Fruit fly (Drosophila melanogaster) whole organism, embryonic: ENCODE data around the gene red.

Experiments used
- Blimp-1 ChIP-seq: fragments of 200-800 bp; sonication (Bioruptor generic); optimal IDR thresholded peaks from 3 replicates; lab custom pipeline; 2018; ENCODE audit warnings: missing biosample characterization, missing genetic modification characterization, mild to moderate bottlenecking, moderate library complexity, missing genetic modification reagents
- CG10147 ChIP-seq: fragments of 200-800 bp; sonication (Bioruptor generic); optimal IDR thresholded peaks from 2 replicates; lab custom pipeline; 2019; ENCODE audit warnings: missing biosample characterization, mild to moderate bottlenecking, missing genetic modification characterization, moderate library complexity
- CG10267 ChIP-seq: fragments of 200-800 bp; sonication (Bioruptor generic); optimal IDR thresholded peaks from 2 replicates; lab custom pipeline; 2018; ENCODE audit warnings: missing biosample characterization, mild to moderate bottlenecking, missing genetic modification characterization, moderate library complexity
- CG13296 ChIP-seq: fragments of 200-800 bp; sonication (Bioruptor generic); optimal IDR thresholded peaks from 3 replicates; lab custom pipeline; 2018; ENCODE audit warnings: missing biosample characterization, mild to moderate bottlenecking, missing genetic modification characterization
- CG13775 ChIP-seq: fragments of 200-800 bp; sonication (Bioruptor generic); optimal IDR thresholded peaks from 3 replicates; lab custom pipeline; 2017; ENCODE audit warnings: missing biosample characterization, mild to moderate bottlenecking, missing genetic modification characterization
- CG14441 ChIP-seq: fragments of 200-800 bp; sonication (Bioruptor generic); IDR thresholded peaks from 2 replicates; pipeline ENCODE4 v1.3.6; 2022; ENCODE audit warnings: missing biosample characterization, missing genetic modification characterization
- CG14667 ChIP-seq: fragments of 200-800 bp; sonication (Bioruptor generic); IDR thresholded peaks from 2 replicates; pipeline ENCODE4 v1.3.6; 2022; ENCODE audit warnings: missing biosample characterization, missing genetic modification characterization
- CG14860 ChIP-seq: fragments of 200-800 bp; sonication (Bioruptor generic); IDR thresholded peaks from 3 replicates; pipeline ENCODE4 v1.3.6; 2022; ENCODE audit warnings: missing biosample characterization, missing genetic modification characterization; ENCODE audit not compliant: partially characterized antibody
- CG15601 ChIP-seq: fragments of 200-800 bp; sonication (Bioruptor generic); optimal IDR thresholded peaks from 3 replicates; lab custom pipeline; 2019; ENCODE audit warnings: missing biosample characterization, mild to moderate bottlenecking, missing genetic modification characterization, moderate library complexity
- CG16863 ChIP-seq: fragments of 200-800 bp; sonication (Bioruptor generic); optimal IDR thresholded peaks from 3 replicates; lab custom pipeline; 2016; ENCODE audit warnings: missing biosample characterization, missing genetic modification characterization
- CG17829 ChIP-seq: fragments of 200-800 bp; optimal IDR thresholded peaks from 2 replicates; lab custom pipeline; 2019; ENCODE audit warnings: missing biosample characterization, mild to moderate bottlenecking, missing genetic modification characterization, moderate library complexity
- CG2202 ChIP-seq: fragments of 200-800 bp; sonication (Bioruptor generic); optimal IDR thresholded peaks from 2 replicates; lab custom pipeline; 2018; ENCODE audit warnings: missing biosample characterization, mild to moderate bottlenecking, missing genetic modification characterization
- CG2712 ChIP-seq: fragments of 200-800 bp; optimal IDR thresholded peaks from 3 replicates; lab custom pipeline; 2019; ENCODE audit warnings: missing biosample characterization, mild to moderate bottlenecking, missing genetic modification characterization, moderate library complexity
- CG31365 ChIP-seq: fragments of 200-800 bp; sonication (Bioruptor generic); optimal IDR thresholded peaks from 2 replicates; lab custom pipeline; 2018; ENCODE audit warnings: missing biosample characterization, mild to moderate bottlenecking, missing genetic modification characterization
- CG31441 ChIP-seq: fragments of 200-800 bp; sonication (Bioruptor generic); IDR thresholded peaks from 2 replicates; pipeline ENCODE4 v1.3.6; 2022; ENCODE audit warnings: missing biosample characterization, missing genetic modification characterization
- CG3407 ChIP-seq: fragments of 200-800 bp; sonication (Bioruptor generic); optimal IDR thresholded peaks from 2 replicates; lab custom pipeline; 2018; ENCODE audit warnings: missing biosample characterization, mild to moderate bottlenecking, missing genetic modification characterization
- CG6689 ChIP-seq: fragments of 200-800 bp; sonication (Bioruptor generic); IDR thresholded peaks from 2 replicates; pipeline ENCODE4 v1.3.6; 2022; ENCODE audit warnings: missing biosample characterization, missing genetic modification characterization
- CG7987 ChIP-seq: fragments of 200-800 bp; sonication (Bioruptor generic); optimal IDR thresholded peaks from 2 replicates; lab custom pipeline; 2018; ENCODE audit warnings: missing biosample characterization, mild to moderate bottlenecking, missing genetic modification characterization, moderate library complexity
- CG8290 ChIP-seq, 3 experiments: fragments of 200-800 bp; sonication (Bioruptor generic); optimal IDR thresholded peaks; 2 replicates each; lab custom pipeline; 2016 to 2019; ENCODE audit warnings: missing biosample characterization in 3 of 3, missing genetic modification characterization in 3 of 3, mild to moderate bottlenecking in 2 of 3, moderate library complexity in 1 of 3
- CG8388 ChIP-seq: fragments of 200-800 bp; sonication (Bioruptor generic); optimal IDR thresholded peaks from 2 replicates; lab custom pipeline; 2019; ENCODE audit warnings: missing biosample characterization, mild to moderate bottlenecking, missing genetic modification characterization, moderate library complexity
- CG8924 ChIP-seq: fragments of 200-800 bp; optimal IDR thresholded peaks from 3 replicates; lab custom pipeline; 2019; ENCODE audit warnings: missing biosample characterization, mild to moderate bottlenecking, missing genetic modification characterization, moderate library complexity
- CG9437 ChIP-seq: fragments of 200-800 bp; sonication (Bioruptor generic); optimal IDR thresholded peaks from 2 replicates; lab custom pipeline; 2018; ENCODE audit warnings: missing biosample characterization, mild to moderate bottlenecking, missing genetic modification characterization
- CkIIα-i1 ChIP-seq: fragments of 200-800 bp; sonication (Bioruptor generic); IDR thresholded peaks from 2 replicates; pipeline ENCODE4 v1.3.6; 2022; ENCODE audit warnings: missing biosample characterization, missing genetic modification characterization
- CoRest ChIP-seq: fragments of 200-800 bp; sonication (Bioruptor generic); optimal IDR thresholded peaks from 3 replicates; lab custom pipeline; 2018; ENCODE audit warnings: missing biosample characterization, mild to moderate bottlenecking, missing genetic modification characterization, moderate library complexity
- Hr39 ChIP-seq: fragments of >200 bp; optimal IDR thresholded peaks from 2 replicates; lab custom pipeline; 2017
- MTF-1 ChIP-seq: fragments of 200-800 bp; sonication (Bioruptor generic); optimal IDR thresholded peaks from 2 replicates; lab custom pipeline; 2018; ENCODE audit warnings: missing biosample characterization, mild to moderate bottlenecking, missing genetic modification characterization, borderline replicate concordance
- Myb ChIP-seq: fragments of 200-800 bp; sonication (Bioruptor generic); optimal IDR thresholded peaks from 2 replicates; lab custom pipeline; 2016; ENCODE audit warnings: missing biosample characterization, missing genetic modification characterization
- Oli ChIP-seq: fragments of 200-800 bp; sonication (Bioruptor generic); optimal IDR thresholded peaks from 2 replicates; lab custom pipeline; 2018; ENCODE audit warnings: missing biosample characterization, mild to moderate bottlenecking, missing genetic modification characterization, moderate library complexity
- Ravus ChIP-seq: fragments of 200-800 bp; sonication (Bioruptor generic); IDR thresholded peaks from 2 replicates; pipeline ENCODE4 v1.3.6; 2022; ENCODE audit warnings: missing biosample characterization, missing genetic modification characterization
- Scr ChIP-seq: fragments of 200-800 bp; sonication (Bioruptor generic); IDR thresholded peaks from 2 replicates; pipeline ENCODE4 v1.3.6; 2022; ENCODE audit warnings: missing biosample characterization, missing genetic modification characterization; ENCODE audit not compliant: partially characterized antibody
- Sox100B ChIP-seq: fragments of 200-800 bp; sonication (Bioruptor generic); optimal IDR thresholded peaks from 3 replicates; lab custom pipeline; 2018; ENCODE audit warnings: missing biosample characterization, mild to moderate bottlenecking, missing genetic modification characterization
- dysf ChIP-seq: fragments of 200-800 bp; sonication (Bioruptor generic); IDR thresholded peaks from 3 replicates; pipeline ENCODE4 v1.3.6; 2022; ENCODE audit warnings: missing biosample characterization, missing genetic modification characterization
- emc ChIP-seq: fragments of 200-800 bp; sonication (Bioruptor generic); optimal IDR thresholded peaks from 2 replicates; lab custom pipeline; 2016; ENCODE audit warnings: missing biosample characterization, missing genetic modification characterization
- esg ChIP-seq: fragments of 200-800 bp; sonication (Bioruptor generic); conservative IDR thresholded peaks from 2 replicates; pipeline ENCODE4 v1.3.6; 2022; ENCODE audit warnings: missing biosample characterization, missing genetic modification characterization
- fd96Cb ChIP-seq: fragments of 200-800 bp; sonication (Bioruptor generic); optimal IDR thresholded peaks from 2 replicates; lab custom pipeline; 2018; ENCODE audit warnings: missing biosample characterization, mild to moderate bottlenecking, missing genetic modification characterization, moderate library complexity
- hkb ChIP-seq, 2 experiments: fragments of 200-800 bp in 1 of 2; fragments of >200 bp in 1 of 2; sonication (Bioruptor generic) in 1 of 2; IDR thresholded peaks in 1 of 2; optimal IDR thresholded peaks in 1 of 2; 2 replicates each; pipeline versions ENCODE4 v1.3.6 to Lab custom; 2017 to 2022; ENCODE audit warnings: missing biosample characterization in 1 of 2, missing genetic modification characterization in 1 of 2
- jing ChIP-seq: fragments of 200-800 bp; sonication (Bioruptor generic); optimal IDR thresholded peaks from 2 replicates; lab custom pipeline; 2018; ENCODE audit warnings: missing biosample characterization, mild to moderate bottlenecking, missing genetic modification characterization
- luna ChIP-seq: fragments of 200-800 bp; sonication (Bioruptor generic); optimal IDR thresholded peaks from 2 replicates; lab custom pipeline; 2016; ENCODE audit warnings: missing biosample characterization, missing genetic modification characterization
- nmo ChIP-seq: fragments of 200-800 bp; sonication (Bioruptor generic); optimal IDR thresholded peaks from 2 replicates; lab custom pipeline; 2018; ENCODE audit warnings: missing biosample characterization, mild to moderate bottlenecking, missing genetic modification characterization, moderate library complexity
- ranshi ChIP-seq: fragments of 200-800 bp; sonication (Bioruptor generic); IDR thresholded peaks from 2 replicates; pipeline ENCODE4 v1.3.6; 2022; ENCODE audit warnings: missing biosample characterization, missing genetic modification characterization
- rib ChIP-seq: fragments of 200-800 bp; sonication (Bioruptor generic); IDR thresholded peaks from 2 replicates; pipeline ENCODE4 v1.3.6; 2022; ENCODE audit warnings: missing biosample characterization, missing genetic modification characterization
- sens ChIP-seq: fragments of 200-800 bp; sonication (Bioruptor generic); peaks from one replicate; lab custom pipeline; 2016; ENCODE audit warnings: missing biosample characterization, missing genetic modification characterization
- sens-2 ChIP-seq: fragments of 200-800 bp; sonication (Bioruptor generic); IDR thresholded peaks from 2 replicates; pipeline ENCODE4 v1.3.6; 2022; ENCODE audit warnings: missing biosample characterization, missing genetic modification characterization
- sisA ChIP-seq: fragments of 200-800 bp; sonication (Bioruptor generic); IDR thresholded peaks from 2 replicates; pipeline ENCODE4 v1.3.6; 2022; ENCODE audit warnings: missing biosample characterization, missing genetic modification characterization
- slou ChIP-seq: fragments of 200-800 bp; sonication (Bioruptor generic); optimal IDR thresholded peaks from 3 replicates; lab custom pipeline; 2016; ENCODE audit warnings: missing biosample characterization, missing genetic modification characterization
- stc ChIP-seq: fragments of 200-800 bp; sonication (Bioruptor generic); IDR thresholded peaks from 2 replicates; pipeline ENCODE4 v1.3.6; 2022; ENCODE audit warnings: missing biosample characterization, missing genetic modification characterization
- sug ChIP-seq: fragments of 200-800 bp; optimal IDR thresholded peaks from 2 replicates; lab custom pipeline; 2019; ENCODE audit warnings: missing biosample characterization, mild to moderate bottlenecking, missing genetic modification characterization, moderate library complexity
- tgo ChIP-seq: fragments of 200-800 bp; sonication (Bioruptor generic); IDR thresholded peaks from 3 replicates; pipeline ENCODE4 v1.3.6; 2022; ENCODE audit warnings: missing biosample characterization, missing genetic modification characterization
- vvl ChIP-seq: fragments of 200-800 bp; sonication (Bioruptor generic); IDR thresholded peaks from 2 replicates; pipeline ENCODE4 v1.3.6; 2022; ENCODE audit warnings: missing biosample characterization, missing genetic modification characterization

red gene

dm6 chr3R:14279311-14279998, 9.4 kb upstream of the red start (continued):
- TF ChIP-seq CG17829 (tag; lab: Kevin White, UChicago) (peak; percentile 45), sens-2 (no peak), CG8290 (GFP tag; optimal IDR thresholded peaks at IDR 0.05; lab: Kevin White, UChicago) (peak; percentile 34), CG8290 (tag; optimal IDR thresholded peaks at IDR 0.05; lab: Kevin White, UChicago) (no peak), luna (GFP tag; lab: Kevin White, UChicago) (no peak), Hr39 (no peak), CG15601 (tag; lab: Kevin White, UChicago) (peak; percentile 17), fd96Cb (no peak), vvl (GFP tag; lab: Robert Waterston, UW) (peak; percentile 46; the same call in 1 of the 2 replicates), emc (GFP tag; lab: Kevin White, UChicago) (no peak), CG6689 (0 out of 2 replicates have a peak, but pooled peaks have one; percentile 19), hkb (optimal IDR thresholded peaks at IDR 0.05; lab: Kevin White, UChicago) (no peak), hkb (GFP tag; IDR thresholded peaks at IDR 0.05; lab: Robert Waterston, UW) (peak; percentile 48), jing (GFP tag; lab: Kevin White, UChicago) (no peak), CG2202 (tag; lab: Kevin White, UChicago) (no peak), CG13775 (GFP tag; lab: Kevin White, UChicago) (peak; percentile 9), CG14441 (GFP tag; lab: Robert Waterston, UW) (no peak), CG13296 (GFP tag; lab: Kevin White, UChicago) (peak; percentile 17), CG7987 (no peak), stc (peak; percentile 9; the same call in 1 of the 2 replicates), nmo (GFP tag; lab: Kevin White, UChicago) (peak; percentile 14), sisA (peak; percentile 10; the same call in 1 of the 2 replicates), ranshi (GFP tag; lab: Robert Waterston, UW) (no peak), sens (no peak), CG31365 (tag; lab: Kevin White, UChicago) (no peak), esg (GFP tag; lab: Robert Waterston, UW) (peak; percentile 34; the same call in 1 of the 2 replicates), Sox100B (GFP tag; lab: Kevin White, UChicago) (peak; percentile 39), CG2712 (tag; lab: Kevin White, UChicago) (peak; percentile 58), CG10267 (tag; lab: Kevin White, UChicago) (peak; percentile 22), Scr (GFP tag; lab: Robert Waterston, UW) (no peak), Ravus (GFP tag; lab: Robert Waterston, UW) (no peak), Oli (peak; percentile 22), CG14667 (GFP tag; lab: Robert Waterston, UW) (no peak), dysf (peak; percentile 41; the same call in 1 of the 3 replicates), tgo (GFP tag; lab: Robert Waterston, UW) (peak; percentile 28; the same call in 1 of the 3 replicates), slou (no peak), CG10147 (GFP tag; lab: Kevin White, UChicago) (peak; percentile 27), CG8924 (tag; lab: Kevin White, UChicago) (peak; percentile 27), CG31441 (GFP tag; lab: Robert Waterston, UW) (peak; percentile 39), Myb (GFP tag; lab: Kevin White, UChicago) (no peak), CG14860 (GFP tag; lab: Robert Waterston, UW) (no peak), CG16863 (GFP tag; lab: Kevin White, UChicago) (no peak), CkIIα-i1 (GFP tag; lab: Robert Waterston, UW) (no peak), CG8388 (GFP tag; lab: Kevin White, UChicago) (peak; percentile 94), MTF-1 (no peak), sug (tag; lab: Kevin White, UChicago) (peak; percentile 5), CG9437 (peak; percentile 17), Blimp-1 (GFP tag; lab: Kevin White, UChicago) (peak; percentile 55), rib (GFP tag; lab: Robert Waterston, UW) (no peak), CoRest (tag; lab: Kevin White, UChicago) (peak; percentile 47), CG3407 (GFP tag; lab: Kevin White, UChicago) (no peak)
